Worm (Caenorhabditis elegans): ENCODE results near the gene F41E6.7.

F41E6.7 gene

DNA sequence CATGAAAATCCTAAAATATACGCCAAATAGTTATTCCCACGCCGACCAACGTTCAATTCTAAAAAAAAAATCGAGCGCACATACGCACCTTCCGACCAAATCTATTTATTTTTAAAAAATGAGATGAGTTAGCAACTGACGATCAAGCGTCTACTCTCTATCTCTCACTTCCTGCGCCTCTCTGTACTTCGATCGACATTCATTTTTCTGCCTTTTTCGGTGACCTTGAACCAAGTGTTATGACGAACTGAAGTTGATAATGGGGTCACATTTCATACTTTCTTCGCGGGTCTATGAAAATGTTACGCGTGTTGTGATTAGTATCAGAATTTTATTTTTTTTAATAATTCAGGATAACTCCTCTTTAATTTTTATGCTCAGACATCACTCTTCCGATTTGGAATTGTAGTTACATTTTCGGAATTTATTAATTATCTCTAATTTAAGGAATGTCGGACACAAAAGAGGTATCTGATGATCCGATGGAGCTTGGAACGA is 8.3 kb upstream of the F41E6.7 start, which contains the start of gene smk-1:
Gene smk-1, plus strand, starts transcription at position 448 of the 498 bp plus-strand sequence.
- TF ChIP-seq madf-6 (GFP tag; IDR thresholded peaks at IDR 0.05) (peak; percentile 16; the same call in 1 of the 2 replicates), lin-40 (tag; optimal IDR thresholded peaks at IDR 0.05) (peak; percentile 8), ztf-22 (GFP tag; optimal IDR thresholded peaks at IDR 0.05) (no peak), nhr-179 (tag; optimal IDR thresholded peaks at IDR 0.05) (no peak), K11D2.4 (GFP tag; IDR thresholded peaks at IDR 0.05) (no peak), lsl-1 (GFP tag; optimal IDR thresholded peaks at IDR 0.05) (no peak), ztf-18 (tag; optimal IDR thresholded peaks at IDR 0.05) (no peak), hrde-1 (tag; optimal IDR thresholded peaks at IDR 0.05; ENCODE audit: borderline replicate concordance) (no peak), F52B5.7 (tag; optimal IDR thresholded peaks at IDR 0.05) (no peak), hmg-20 (GFP tag; IDR thresholded peaks at IDR 0.05) (no peak), sdz-38 (tag; optimal IDR thresholded peaks at IDR 0.05) (no peak), hmg-1.2 (GFP tag; IDR thresholded peaks at IDR 0.05) (peak; percentile 31; the same call in 1 of the 2 replicates), B0019.2 (GFP tag; conservative IDR thresholded peaks at IDR 0.05) (no peak), nhr-80 (tag; optimal IDR thresholded peaks at IDR 0.05) (peak; percentile 46), F23B12.7 (tag; optimal IDR thresholded peaks at IDR 0.05; ENCODE audit: insufficient read depth) (no peak), snpc-4 (GFP tag; optimal IDR thresholded peaks at IDR 0.05) (no peak), snpc-4 (tag; optimal IDR thresholded peaks at IDR 0.05) (no peak), F57A8.1 (GFP tag; optimal IDR thresholded peaks at IDR 0.05) (no peak), zfh-2 (GFP tag; conservative IDR thresholded peaks at IDR 0.05) (no peak), dpl-1 (GFP tag; optimal IDR thresholded peaks at IDR 0.05) (no peak)

DNA sequence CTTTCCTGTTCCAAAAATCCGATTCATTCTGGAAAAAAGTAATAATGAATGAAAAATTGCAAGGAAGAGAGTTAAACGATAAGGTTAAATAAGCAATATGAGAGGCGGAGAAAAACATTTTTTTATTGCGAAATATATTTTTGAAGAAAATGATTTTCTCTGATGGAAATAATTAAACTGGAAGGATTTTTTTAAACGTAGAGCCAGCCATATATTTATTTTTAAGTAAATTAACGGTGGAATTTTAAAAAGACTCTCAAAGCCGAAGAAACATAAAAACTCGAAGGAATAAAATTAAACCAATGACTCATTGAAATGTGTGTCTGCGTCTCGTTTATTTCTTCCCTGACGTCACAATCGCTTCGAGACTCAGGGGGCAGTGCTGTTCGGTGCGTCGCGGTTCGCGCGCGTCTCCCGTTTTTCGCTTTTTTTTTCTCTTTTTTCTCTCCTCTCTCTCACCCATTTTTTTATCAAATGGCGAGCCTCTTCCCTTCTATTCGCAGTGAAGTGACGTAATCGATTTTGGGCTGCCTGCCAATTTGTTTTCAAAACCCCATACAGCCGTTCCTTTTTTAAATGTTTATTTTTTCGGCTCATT is 7.1 kb upstream of the F41E6.7 start, which contains the start of gene vps-60:
Gene vps-60, minus strand, starts transcription at position 30 of the 598 bp plus-strand sequence.
- TF ChIP-seq repo-1 (tag; optimal IDR thresholded peaks at IDR 0.05) (peak; percentile 20), snpc-1.1 (tag; optimal IDR thresholded peaks at IDR 0.05; ENCODE audit: insufficient read depth) (peak; percentile 45), hmg-20 (GFP tag; IDR thresholded peaks at IDR 0.05) (0 out of 2 replicates have a peak, but pooled peaks have one; percentile 10), nfyb-1 (GFP tag; IDR thresholded peaks at IDR 0.05) (peak; percentile 78), T07F8.4 (tag; optimal IDR thresholded peaks at IDR 0.05) (no peak), madf-8 (GFP tag; conservative IDR thresholded peaks at IDR 0.05) (no peak; the same call in 1 of the 2 replicates), unc-62 (GFP tag; optimal IDR thresholded peaks at IDR 0.05) (peak; percentile 64), tbx-9 (tag; optimal IDR thresholded peaks at IDR 0.05; ENCODE audit: borderline replicate concordance) (no peak), nhr-27 (tag; optimal IDR thresholded peaks at IDR 0.05) (no peak), F57A8.1 (GFP tag; optimal IDR thresholded peaks at IDR 0.05) (no peak), athp-1 (tag; optimal IDR thresholded peaks at IDR 0.05) (peak; percentile 81), aptf-2 (GFP tag; conservative IDR thresholded peaks at IDR 0.05) (no peak), ekl-4 (GFP tag; IDR thresholded peaks at IDR 0.05) (peak; percentile 88), cebp-2 (GFP tag; IDR thresholded peaks at IDR 0.05) (no peak), cebp-1 (GFP tag; IDR thresholded peaks at IDR 0.05) (peak; percentile 73), cebp-1 (tag; optimal IDR thresholded peaks at IDR 0.05) (peak; percentile 92), attf-3 (GFP tag; conservative IDR thresholded peaks at IDR 0.05) (peak; percentile 50; the same call in 1 of the 2 replicates), zim-3 (tag; optimal IDR thresholded peaks at IDR 0.05) (no peak), pha-4 (tag; optimal IDR thresholded peaks at IDR 0.05) (peak; percentile 82), F39B2.1 (GFP tag; IDR thresholded peaks at IDR 0.05) (no peak), lir-1 (GFP tag; conservative IDR thresholded peaks at IDR 0.05) (peak; percentile 39; the same call in 1 of the 2 replicates), nfya-1 (tag; optimal IDR thresholded peaks at IDR 0.05; ENCODE audit: borderline replicate concordance, insufficient read depth) (no peak), lin-35 (GFP tag; optimal IDR thresholded peaks at IDR 0.05) (peak; percentile 8 to 77 (median 10)), lin-40 (tag; optimal IDR thresholded peaks at IDR 0.05) (peak; percentile 91), ztf-6 (GFP tag; IDR thresholded peaks at IDR 0.05) (no peak), nhr-179 (tag; optimal IDR thresholded peaks at IDR 0.05) (no peak), zfh-2 (GFP tag; conservative IDR thresholded peaks at IDR 0.05) (peak; percentile 97), ceh-58 (GFP tag; IDR thresholded peaks at IDR 0.05) (no peak), attf-6 (GFP tag; IDR thresholded peaks at IDR 0.05) (no peak), xnd-1 (tag; optimal IDR thresholded peaks at IDR 0.05) (no peak), fkh-3 (tag; optimal IDR thresholded peaks at IDR 0.05) (no peak)
